Worm (Caenorhabditis elegans): ENCODE measurements around the gene fbxb-82.

The fbxb-82 gene

DNA sequence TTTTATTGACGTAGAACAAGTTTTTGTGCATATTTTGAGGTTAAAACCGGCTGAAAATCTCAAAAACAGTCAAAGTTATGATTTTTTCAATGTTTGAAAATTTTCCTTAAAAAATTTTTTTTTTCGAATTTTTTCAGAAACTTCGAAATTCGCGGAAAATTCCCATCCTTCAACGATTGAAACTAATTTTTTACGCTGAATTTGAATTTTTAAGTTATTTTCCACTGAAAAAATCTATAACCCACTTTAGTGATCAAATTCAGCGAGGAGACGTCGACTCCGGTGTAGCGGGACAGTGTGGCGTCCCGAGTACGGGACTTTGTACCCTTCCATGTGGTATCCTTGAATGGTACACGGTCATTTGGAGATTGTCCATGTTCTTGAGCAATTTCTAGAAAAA lies 50.8 kb downstream of the fbxb-82 start:
- TF ChIP-seq hmg-11 (tag; optimal IDR thresholded peaks at IDR 0.05) (no peak), daf-12 (tag; optimal IDR thresholded peaks at IDR 0.05) (no peak), aly-2 (tag; optimal IDR thresholded peaks at IDR 0.05) (no peak), zag-1 (tag; optimal IDR thresholded peaks at IDR 0.05) (no peak), nhr-11 (tag; optimal IDR thresholded peaks at IDR 0.05) (no peak), ZK546.5 (tag; optimal IDR thresholded peaks at IDR 0.05) (no peak), ama-1 (optimal IDR thresholded peaks at IDR 0.05) (no peak), snpc-4 (tag; optimal IDR thresholded peaks at IDR 0.05) (no peak), ztf-11 (tag; optimal IDR thresholded peaks at IDR 0.05) (no peak), lin-39 (tag; optimal IDR thresholded peaks at IDR 0.05) (no peak), nhr-237 (tag; optimal IDR thresholded peaks at IDR 0.05) (no peak), unc-39 (tag; optimal IDR thresholded peaks at IDR 0.05) (no peak), jun-1 (tag; optimal IDR thresholded peaks at IDR 0.05) (no peak), sea-2 (GFP tag; optimal IDR thresholded peaks at IDR 0.05) (no peak), eor-1 (tag; optimal IDR thresholded peaks at IDR 0.05) (no peak), nhr-76 (tag; optimal IDR thresholded peaks at IDR 0.05) (no peak)
